Fruit fly (Drosophila melanogaster) whole organism, embryonic: Measurements from ENCODE around the gene Mrgn1.

ENCODE experiments used
- Ada2b ChIP-seq: fragments of 200-800 bp; sonication (Bioruptor generic); IDR thresholded peaks from 2 replicates; pipeline ENCODE4 v1.3.6; 2022; ENCODE audit warnings: missing biosample characterization, missing genetic modification characterization
- CG10979 ChIP-seq: fragments of 200-800 bp; sonication (Bioruptor generic); optimal IDR thresholded peaks from 2 replicates; lab custom pipeline; 2018; ENCODE audit warnings: missing biosample characterization, mild to moderate bottlenecking, missing genetic modification characterization, moderate library complexity
- CG11085 ChIP-seq: fragments of 200-800 bp; sonication (Bioruptor generic); IDR thresholded peaks from 2 replicates; pipeline ENCODE4 v1.3.6; 2022; ENCODE audit warnings: missing biosample characterization, missing genetic modification characterization
- CG11093 ChIP-seq: fragments of 200-800 bp; sonication (Bioruptor generic); IDR thresholded peaks from 3 replicates; pipeline ENCODE4 v1.3.6; 2022; ENCODE audit warnings: missing biosample characterization, missing genetic modification characterization
- CG13624 ChIP-seq: fragments of 200-800 bp; sonication (Bioruptor generic); optimal IDR thresholded peaks from 2 replicates; lab custom pipeline; 2016; ENCODE audit warnings: missing biosample characterization, missing genetic modification characterization
- CG14710 ChIP-seq: fragments of 200-800 bp; sonication (Bioruptor generic); optimal IDR thresholded peaks from 3 replicates; lab custom pipeline; 2019; ENCODE audit warnings: missing biosample characterization, mild to moderate bottlenecking, missing genetic modification characterization, moderate library complexity
- CG1602 ChIP-seq: fragments of 200-800 bp; sonication (Bioruptor generic); optimal IDR thresholded peaks from 3 replicates; lab custom pipeline; 2016; ENCODE audit warnings: missing biosample characterization, missing genetic modification characterization
- CG16813 ChIP-seq: fragments of 200-800 bp; sonication (Bioruptor generic); IDR thresholded peaks from 3 replicates; pipeline ENCODE4 v1.3.6; 2022; ENCODE audit warnings: missing biosample characterization, missing genetic modification characterization; ENCODE audit not compliant: partially characterized antibody
- CG17328 ChIP-seq: fragments of 200-800 bp; sonication (Bioruptor generic); IDR thresholded peaks from 2 replicates; pipeline ENCODE4 v1.3.6; 2022; ENCODE audit warnings: missing biosample characterization, missing genetic modification characterization
- CG33557 ChIP-seq: fragments of 200-800 bp; sonication (Bioruptor generic); optimal IDR thresholded peaks from 2 replicates; lab custom pipeline; 2019; ENCODE audit warnings: missing biosample characterization, mild to moderate bottlenecking, missing genetic modification characterization, moderate library complexity
- CG4424 ChIP-seq: fragments of 200-800 bp; sonication (Bioruptor generic); optimal IDR thresholded peaks from 3 replicates; lab custom pipeline; 2016; ENCODE audit warnings: missing biosample characterization, missing genetic modification characterization
- CG5180 ChIP-seq: fragments of 200-800 bp; sonication (Bioruptor generic); optimal IDR thresholded peaks from 3 replicates; lab custom pipeline; 2017; ENCODE audit warnings: missing biosample characterization, missing genetic modification characterization, mild to moderate bottlenecking, moderate library complexity, missing genetic modification reagents
- CG6272 ChIP-seq: fragments of 200-800 bp; sonication (Bioruptor generic); IDR thresholded peaks from 2 replicates; pipeline ENCODE4 v1.3.6; 2022; ENCODE audit warnings: missing biosample characterization, missing genetic modification characterization
- CG8089 ChIP-seq: fragments of 200-800 bp; sonication (Bioruptor generic); optimal IDR thresholded peaks from 3 replicates; lab custom pipeline; 2016; ENCODE audit warnings: missing biosample characterization, missing genetic modification characterization
- CG9437 ChIP-seq: fragments of 200-800 bp; sonication (Bioruptor generic); optimal IDR thresholded peaks from 2 replicates; lab custom pipeline; 2018; ENCODE audit warnings: missing biosample characterization, mild to moderate bottlenecking, missing genetic modification characterization
- D ChIP-seq, 2 experiments: fragments of 200-800 bp in 1 of 2; fragments of >200 bp in 1 of 2; sonication (Bioruptor generic) in 1 of 2; optimal IDR thresholded peaks; 2 replicates in 1 of 2; 3 replicates in 1 of 2; lab custom pipeline; 2017; ENCODE audit warnings: mild to moderate bottlenecking in 1 of 2, missing biosample characterization in 1 of 2, missing genetic modification characterization in 1 of 2, missing genetic modification reagents in 1 of 2
- D19B ChIP-seq: fragments of 200-800 bp; sonication (Bioruptor generic); optimal IDR thresholded peaks from 2 replicates; lab custom pipeline; 2017; ENCODE audit warnings: missing biosample characterization, mild to moderate bottlenecking, missing genetic modification characterization
- Drgx ChIP-seq: fragments of 200-800 bp; sonication (Bioruptor generic); IDR thresholded peaks from 2 replicates; pipeline ENCODE4 v1.3.6; 2022; ENCODE audit warnings: missing biosample characterization, missing genetic modification characterization
- E2f2 ChIP-seq: fragments of 200-800 bp; sonication (Bioruptor generic); IDR thresholded peaks from 2 replicates; pipeline ENCODE4 v1.3.6; 2022; ENCODE audit warnings: missing biosample characterization, missing genetic modification characterization
- Gsc ChIP-seq: fragments of 200-800 bp; sonication (Bioruptor generic); IDR thresholded peaks from 2 replicates; pipeline ENCODE4 v1.3.6; 2022; ENCODE audit warnings: missing biosample characterization, missing genetic modification characterization
- H2.0 ChIP-seq: fragments of 200-800 bp; sonication (Bioruptor generic); IDR thresholded peaks from 2 replicates; pipeline ENCODE4 v1.3.6; 2022; ENCODE audit warnings: missing biosample characterization, missing genetic modification characterization
- HLH3B ChIP-seq: fragments of 200-800 bp; sonication (Bioruptor generic); IDR thresholded peaks from 2 replicates; pipeline ENCODE4 v1.3.6; 2022; ENCODE audit warnings: missing biosample characterization, missing genetic modification characterization
- Jarid2 ChIP-seq: fragments of 200-800 bp; sonication (Bioruptor generic); optimal IDR thresholded peaks from 3 replicates; lab custom pipeline; 2017; ENCODE audit warnings: mild to moderate bottlenecking, missing biosample characterization, missing genetic modification reagents, missing genetic modification characterization
- Lpt ChIP-seq: fragments of >200 bp; optimal IDR thresholded peaks from 2 replicates; lab custom pipeline; 2018; ENCODE audit warnings: missing biosample characterization, missing genetic modification characterization
- Scr ChIP-seq: fragments of 200-800 bp; sonication (Bioruptor generic); IDR thresholded peaks from 2 replicates; pipeline ENCODE4 v1.3.6; 2022; ENCODE audit warnings: missing biosample characterization, missing genetic modification characterization; ENCODE audit not compliant: partially characterized antibody
- Sin3A ChIP-seq: fragments of >200 bp; optimal IDR thresholded peaks from 2 replicates; lab custom pipeline; 2018
- Spps ChIP-seq: fragments of 200-800 bp; sonication (Bioruptor generic); optimal IDR thresholded peaks from 2 replicates; lab custom pipeline; 2018; ENCODE audit warnings: missing biosample characterization, mild to moderate bottlenecking, missing genetic modification characterization
- aop ChIP-seq: fragments of 200-800 bp; sonication (Bioruptor generic); IDR thresholded peaks from 2 replicates; pipeline ENCODE4 v1.3.6; 2022; ENCODE audit warnings: missing biosample characterization, missing genetic modification characterization
- btn ChIP-seq: fragments of 200-800 bp; sonication (Bioruptor generic); optimal IDR thresholded peaks from 2 replicates; lab custom pipeline; 2016; ENCODE audit warnings: missing biosample characterization, missing genetic modification characterization
- ci ChIP-seq: fragments of 200-800 bp; sonication (Bioruptor generic); IDR thresholded peaks from 3 replicates; pipeline ENCODE4 v1.3.6; 2022; ENCODE audit warnings: missing biosample characterization, missing genetic modification characterization
- dpn ChIP-seq, 2 experiments: fragments of 200-800 bp; sonication (Bioruptor generic); optimal IDR thresholded peaks; 3 replicates each; lab custom pipeline; 2016; ENCODE audit warnings: missing biosample characterization in 2 of 2, missing genetic modification characterization in 2 of 2
- emc ChIP-seq: fragments of 200-800 bp; sonication (Bioruptor generic); optimal IDR thresholded peaks from 2 replicates; lab custom pipeline; 2016; ENCODE audit warnings: missing biosample characterization, missing genetic modification characterization
- gsb-n ChIP-seq: fragments of 200-800 bp; sonication (Bioruptor generic); optimal IDR thresholded peaks from 3 replicates; lab custom pipeline; 2018; ENCODE audit warnings: missing biosample characterization, mild to moderate bottlenecking, missing genetic modification characterization
- gt ChIP-seq: fragments of 200-800 bp; sonication (Bioruptor generic); IDR thresholded peaks from 2 replicates; pipeline ENCODE4 v1.3.6; 2022; ENCODE audit warnings: missing biosample characterization, missing genetic modification characterization
- hkb ChIP-seq, 2 experiments: fragments of 200-800 bp in 1 of 2; fragments of >200 bp in 1 of 2; sonication (Bioruptor generic) in 1 of 2; IDR thresholded peaks in 1 of 2; optimal IDR thresholded peaks in 1 of 2; 2 replicates each; pipeline versions ENCODE4 v1.3.6 to Lab custom; 2017 to 2022; ENCODE audit warnings: missing biosample characterization in 1 of 2, missing genetic modification characterization in 1 of 2
- kay ChIP-seq: fragments of 200-800 bp; sonication (Bioruptor generic); optimal IDR thresholded peaks from 2 replicates; lab custom pipeline; 2016; ENCODE audit warnings: missing biosample characterization, missing genetic modification characterization
- knrl ChIP-seq: fragments of 200-800 bp; sonication (Bioruptor generic); IDR thresholded peaks from 3 replicates; pipeline ENCODE4 v1.3.6; 2022; ENCODE audit warnings: missing biosample characterization, missing genetic modification characterization; ENCODE audit not compliant: partially characterized antibody
- maf-S ChIP-seq: fragments of 200-800 bp; sonication (Bioruptor generic); optimal IDR thresholded peaks from 2 replicates; lab custom pipeline; 2016; ENCODE audit warnings: missing biosample characterization, missing genetic modification characterization
- mirr ChIP-seq: fragments of 200-800 bp; sonication (Bioruptor generic); optimal IDR thresholded peaks from 3 replicates; lab custom pipeline; 2018; ENCODE audit warnings: missing biosample characterization, mild to moderate bottlenecking, missing genetic modification characterization
- nerfin-1 ChIP-seq: fragments of 200-800 bp; sonication (Bioruptor generic); optimal IDR thresholded peaks from 3 replicates; lab custom pipeline; 2019; ENCODE audit warnings: missing biosample characterization, mild to moderate bottlenecking, missing genetic modification characterization, moderate library complexity
- otp ChIP-seq: fragments of 200-800 bp; sonication (Bioruptor generic); IDR thresholded peaks from 3 replicates; pipeline ENCODE4, ENCODE4 v1.3.6; 2022; ENCODE audit warnings: missing biosample characterization, missing genetic modification characterization
- ranshi ChIP-seq: fragments of 200-800 bp; sonication (Bioruptor generic); IDR thresholded peaks from 2 replicates; pipeline ENCODE4 v1.3.6; 2022; ENCODE audit warnings: missing biosample characterization, missing genetic modification characterization
- rib ChIP-seq: fragments of 200-800 bp; sonication (Bioruptor generic); IDR thresholded peaks from 2 replicates; pipeline ENCODE4 v1.3.6; 2022; ENCODE audit warnings: missing biosample characterization, missing genetic modification characterization
- sens ChIP-seq: fragments of 200-800 bp; sonication (Bioruptor generic); peaks from one replicate; lab custom pipeline; 2016; ENCODE audit warnings: missing biosample characterization, missing genetic modification characterization
- shn ChIP-seq: fragments of 200-800 bp; sonication (Bioruptor generic); optimal IDR thresholded peaks from 3 replicates; lab custom pipeline; 2016; ENCODE audit warnings: missing biosample characterization, missing genetic modification characterization
- sqz ChIP-seq: fragments of 200-800 bp; sonication (Bioruptor generic); optimal IDR thresholded peaks from 3 replicates; lab custom pipeline; 2018; ENCODE audit warnings: missing biosample characterization, mild to moderate bottlenecking, missing genetic modification characterization
- sug ChIP-seq: fragments of 200-800 bp; optimal IDR thresholded peaks from 2 replicates; lab custom pipeline; 2019; ENCODE audit warnings: missing biosample characterization, mild to moderate bottlenecking, missing genetic modification characterization, moderate library complexity
- wor ChIP-seq: fragments of 200-800 bp; sonication (Bioruptor generic); IDR thresholded peaks from 2 replicates; pipeline ENCODE4 v1.3.6; 2022; ENCODE audit warnings: missing biosample characterization, missing genetic modification characterization
- zfh1 ChIP-seq: fragments of 200-800 bp; sonication (Bioruptor generic); IDR thresholded peaks from 3 replicates; pipeline ENCODE4 v1.3.6; 2022; ENCODE audit warnings: missing biosample characterization, missing genetic modification characterization

Mrgn1 gene

dm6 chrX:13764397-13765119 is 42.8 kb upstream of the Mrgn1 start (continued):
- no peak for TF ChIP-seq emc (GFP tag; lab: Kevin White, UChicago)
- no peak for TF ChIP-seq kay
- peak; percentile 69 for TF ChIP-seq Drgx (GFP tag; lab: Robert Waterston, UW)
- peak; percentile 8 for TF ChIP-seq D19B
- TF ChIP-seq gt (GFP tag; lab: Robert Waterston, UW), result no peak
- TF ChIP-seq Jarid2 (GFP tag; lab: Kevin White, UChicago), result no peak
- TF ChIP-seq CG11093, result peak; percentile 50; the same call in 1 of the 3 replicates
- peak; percentile 35; the same call in 1 of the 2 replicates for TF ChIP-seq Ada2b
- TF ChIP-seq dpn (GFP tag; optimal IDR thresholded peaks at IDR 0.05; lab: Kevin White, UChicago), result peak in 1 of 2 experiments; percentile 55
- TF ChIP-seq sqz, result peak; percentile 11
- TF ChIP-seq zfh1, result 0 out of 3 replicates have a peak, but pooled peaks have one; percentile 5
- peak; percentile 43; the same call in 1 of the 2 replicates for TF ChIP-seq E2f2 (GFP tag; lab: Robert Waterston, UW)
- peak; percentile 15 for TF ChIP-seq CG1602 (GFP tag; lab: Kevin White, UChicago)
- TF ChIP-seq CG8089 (GFP tag; lab: Kevin White, UChicago), result no peak
- peak; percentile 53 for TF ChIP-seq CG10979 (tag; lab: Kevin White, UChicago)
- no peak for TF ChIP-seq Gsc (GFP tag; lab: Robert Waterston, UW)
- TF ChIP-seq HLH3B, result peak; percentile 48; the same call in 1 of the 2 replicates
- TF ChIP-seq sug (tag; lab: Kevin White, UChicago), result peak; percentile 23
- TF ChIP-seq CG5180 (GFP tag; lab: Kevin White, UChicago), result peak; percentile 14
- peak; percentile 29; the same call in 1 of the 2 replicates for TF ChIP-seq ranshi (GFP tag; lab: Robert Waterston, UW)
- TF ChIP-seq hkb (optimal IDR thresholded peaks at IDR 0.05; lab: Kevin White, UChicago), result no peak
- peak; percentile 73; the same call in 1 of the 2 replicates for TF ChIP-seq hkb (GFP tag; IDR thresholded peaks at IDR 0.05; lab: Robert Waterston, UW)
- no peak for TF ChIP-seq CG16813 (GFP tag; lab: Robert Waterston, UW)
- TF ChIP-seq H2.0 (GFP tag; lab: Robert Waterston, UW), result 0 out of 2 replicates have a peak, but pooled peaks have one; percentile 20
- TF ChIP-seq CG14710 (tag; lab: Kevin White, UChicago), result peak; percentile 34
- TF ChIP-seq CG6272 (GFP tag; lab: Robert Waterston, UW), result no peak
- no peak for TF ChIP-seq btn (GFP tag; lab: Kevin White, UChicago)
- TF ChIP-seq aop, result no peak
- TF ChIP-seq Spps (tag; lab: Kevin White, UChicago), result no peak
- no peak for TF ChIP-seq rib (GFP tag; lab: Robert Waterston, UW)
- TF ChIP-seq nerfin-1 (tag; lab: Kevin White, UChicago), result peak; percentile 23
- TF ChIP-seq knrl (GFP tag; lab: Robert Waterston, UW), result no peak
- TF ChIP-seq sens, result peak; percentile 81
- TF ChIP-seq maf-S (GFP tag; lab: Kevin White, UChicago), result no peak
- TF ChIP-seq otp (GFP tag; lab: Robert Waterston, UW), result peak; percentile 46; the same call in 1 of the 3 replicates
- peak; percentile 16 for TF ChIP-seq gsb-n
- TF ChIP-seq CG11085 (GFP tag; lab: Robert Waterston, UW), result no peak
- TF ChIP-seq wor (GFP tag; lab: Robert Waterston, UW), result peak; percentile 18; the same call in 1 of the 2 replicates
- TF ChIP-seq Sin3A (lab: Kevin White, UChicago), result no peak
- TF ChIP-seq mirr, result no peak
- no peak for TF ChIP-seq D (optimal IDR thresholded peaks at IDR 0.05; lab: Kevin White, UChicago)
- no peak for TF ChIP-seq D (GFP tag; optimal IDR thresholded peaks at IDR 0.05; lab: Kevin White, UChicago)
- TF ChIP-seq CG13624 (GFP tag; lab: Kevin White, UChicago), result no peak
- TF ChIP-seq CG9437, result peak; percentile 39
- peak; percentile 75 for TF ChIP-seq ci (GFP tag; lab: Robert Waterston, UW)
- no peak for TF ChIP-seq CG33557
- no peak for TF ChIP-seq Scr (GFP tag; lab: Robert Waterston, UW)
- TF ChIP-seq Lpt, result no peak
- TF ChIP-seq CG17328, result peak; percentile 61
- TF ChIP-seq shn (GFP tag; lab: Kevin White, UChicago), result peak; percentile 8
- TF ChIP-seq CG4424 (GFP tag; lab: Kevin White, UChicago), result peak; percentile 65
